Fruit fly (Drosophila melanogaster): ENCODE data around the gene mtgo.

Gene mtgo

dm6 chr2L:16495193-16495780, 49.5 kb upstream of the mtgo start (continued):
- peak; percentile 91 for TF ChIP-seq chm (GFP tag; IDR thresholded peaks at IDR 0.05)
- TF ChIP-seq Drgx (GFP tag; IDR thresholded peaks at IDR 0.05): no peak
- peak; percentile 79 for TF ChIP-seq CG12236 (GFP tag; optimal IDR thresholded peaks at IDR 0.05)
- TF ChIP-seq unpg (GFP tag; optimal IDR thresholded peaks at IDR 0.05): peak; percentile 95
- no peak for TF ChIP-seq CG17359 (tag; optimal IDR thresholded peaks at IDR 0.05)
- TF ChIP-seq exex (tag; optimal IDR thresholded peaks at IDR 0.05): no peak
- TF ChIP-seq CG4328 (GFP tag; optimal IDR thresholded peaks at IDR 0.05): no peak
- TF ChIP-seq CG4854 (GFP tag; optimal IDR thresholded peaks at IDR 0.05): no peak
- no peak for TF ChIP-seq chinmo (GFP tag; IDR thresholded peaks at IDR 0.05; ENCODE audit: partially characterized antibody)
- no peak for TF ChIP-seq ERR (GFP tag; optimal IDR thresholded peaks at IDR 0.05)
- peak; percentile 61; the same call in 1 of the 2 replicates for TF ChIP-seq E2f2 (GFP tag; IDR thresholded peaks at IDR 0.05)
- TF ChIP-seq Nf-YC (tag; optimal IDR thresholded peaks at IDR 0.05): no peak
- TF ChIP-seq CG9932 (GFP tag; IDR thresholded peaks at IDR 0.05): peak; percentile 44; the same call in 1 of the 2 replicates
- peak; percentile 61 for TF ChIP-seq fu2 (GFP tag; optimal IDR thresholded peaks at IDR 0.05)
- no peak for TF ChIP-seq Lim3 (GFP tag; IDR thresholded peaks at IDR 0.05)
- TF ChIP-seq C15 (GFP tag; IDR thresholded peaks at IDR 0.05): no peak
- TF ChIP-seq slp2 (GFP tag; optimal IDR thresholded peaks at IDR 0.05): no peak
- no peak for TF ChIP-seq CG13894 (tag; optimal IDR thresholded peaks at IDR 0.05)
- no peak for TF ChIP-seq z (GFP tag; IDR thresholded peaks at IDR 0.05)
- no peak for TF ChIP-seq sc (optimal IDR thresholded peaks at IDR 0.05)
- peak; percentile 86 for TF ChIP-seq sc (GFP tag; optimal IDR thresholded peaks at IDR 0.05)
- TF ChIP-seq H15 (GFP tag; IDR thresholded peaks at IDR 0.05): no peak
- TF ChIP-seq CG6813 (GFP tag; optimal IDR thresholded peaks at IDR 0.05): no peak
- TF ChIP-seq amos (GFP tag; IDR thresholded peaks at IDR 0.05; ENCODE audit: partially characterized antibody): no peak
- no peak for TF ChIP-seq fd102C (GFP tag; optimal IDR thresholded peaks at IDR 0.05)
- no peak for TF ChIP-seq emc (GFP tag; optimal IDR thresholded peaks at IDR 0.05)
- peak; percentile 81 for TF ChIP-seq CG1602 (GFP tag; optimal IDR thresholded peaks at IDR 0.05)
- TF ChIP-seq unc-4 (GFP tag; IDR thresholded peaks at IDR 0.05; ENCODE audit: partially characterized antibody): no peak
- no peak for TF ChIP-seq stwl (tag; optimal IDR thresholded peaks at IDR 0.05)
- TF ChIP-seq CG2678 (tag; optimal IDR thresholded peaks at IDR 0.05): no peak
- no peak for TF ChIP-seq Spps (tag; optimal IDR thresholded peaks at IDR 0.05)
- TF ChIP-seq CG3995 (GFP tag; optimal IDR thresholded peaks at IDR 0.05): no peak
- TF ChIP-seq CG32772 (GFP tag; IDR thresholded peaks at IDR 0.05): no peak
- TF ChIP-seq CG16863 (GFP tag; optimal IDR thresholded peaks at IDR 0.05): peak; percentile 72
- peak; percentile 66; the same call in 1 of the 3 replicates for TF ChIP-seq CG2889 (GFP tag; IDR thresholded peaks at IDR 0.05)
- no peak for TF ChIP-seq HHEX (GFP tag; optimal IDR thresholded peaks at IDR 0.05)
- TF ChIP-seq odd (GFP tag; optimal IDR thresholded peaks at IDR 0.05): peak; percentile 84
- no peak for TF ChIP-seq Sry-δ (GFP tag; optimal IDR thresholded peaks at IDR 0.05)
- TF ChIP-seq Hr39 (optimal IDR thresholded peaks at IDR 0.05): no peak
- no peak for TF ChIP-seq mld (GFP tag; IDR thresholded peaks at IDR 0.05; ENCODE audit: partially characterized antibody)
- no peak for TF ChIP-seq CG2129 (GFP tag; IDR thresholded peaks at IDR 0.05; ENCODE audit: partially characterized antibody)
- TF ChIP-seq CG15269 (tag; optimal IDR thresholded peaks at IDR 0.05): peak; percentile 89
- no peak for TF ChIP-seq Lpt (GFP tag; optimal IDR thresholded peaks at IDR 0.05)
- peak; percentile 91 for TF ChIP-seq Ssrp (tag; optimal IDR thresholded peaks at IDR 0.05)
- no peak for TF ChIP-seq Oaz (GFP tag; IDR thresholded peaks at IDR 0.05)
- no peak for TF ChIP-seq crol (GFP tag; IDR thresholded peaks at IDR 0.05)
- peak; percentile 56 for TF ChIP-seq Hand (GFP tag; optimal IDR thresholded peaks at IDR 0.05)
- no peak for TF ChIP-seq fd64A (GFP tag; optimal IDR thresholded peaks at IDR 0.05)
- no peak for TF ChIP-seq Awh (GFP tag; IDR thresholded peaks at IDR 0.05)
- TF ChIP-seq onecut (GFP tag; IDR thresholded peaks at IDR 0.05): no peak
- peak; percentile 69 for TF ChIP-seq CG3065 (GFP tag; optimal IDR thresholded peaks at IDR 0.05)

Measured in whole organism, embryonic.